Fruit fly (Drosophila melanogaster): ENCODE results near the gene CG43402.

The CG43402 gene

dm6 chr2L:1448188-1448587 lies 5.8 kb downstream of the CG43402 start:
- no peak for TF ChIP-seq CG17801 (GFP tag; optimal IDR thresholded peaks at IDR 0.05; ENCODE audit: partially characterized antibody)

DNA sequence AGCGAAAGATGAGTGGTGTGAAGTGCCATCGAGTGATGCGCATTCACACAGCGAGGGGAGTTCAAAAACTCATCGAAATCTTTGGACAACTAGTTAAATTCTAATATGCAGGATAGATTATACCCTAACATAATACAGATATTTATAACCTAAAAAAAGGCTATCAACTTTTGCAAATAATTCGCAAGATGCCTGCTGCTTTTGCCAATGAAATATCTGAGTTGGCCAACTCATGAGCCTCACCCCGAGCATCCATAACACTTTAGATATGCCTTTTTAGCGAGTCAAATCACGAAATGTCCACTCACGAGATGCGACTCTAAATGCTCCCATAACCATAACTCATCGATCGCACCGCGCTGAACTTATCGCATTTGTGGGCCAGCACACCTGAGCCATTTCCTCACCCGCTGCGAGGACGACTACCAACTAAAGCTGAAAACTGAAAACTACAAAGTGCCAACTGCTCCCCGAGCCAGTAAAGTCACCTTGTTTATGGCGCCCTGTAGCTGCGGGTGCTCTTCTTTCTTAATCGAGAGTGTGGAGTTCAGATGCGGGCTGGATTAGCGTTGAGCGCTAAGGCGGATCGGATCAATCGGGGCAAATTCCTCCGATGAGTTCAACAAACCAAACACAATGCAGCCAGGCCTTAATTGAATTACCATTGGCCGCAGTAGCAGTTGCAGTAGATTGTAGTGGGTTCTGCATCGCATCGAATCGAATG lies 7.5 kb downstream of the CG43402 start:
- no peak for TF ChIP-seq CG17801 (GFP tag; optimal IDR thresholded peaks at IDR 0.05; ENCODE audit: partially characterized antibody)

DNA sequence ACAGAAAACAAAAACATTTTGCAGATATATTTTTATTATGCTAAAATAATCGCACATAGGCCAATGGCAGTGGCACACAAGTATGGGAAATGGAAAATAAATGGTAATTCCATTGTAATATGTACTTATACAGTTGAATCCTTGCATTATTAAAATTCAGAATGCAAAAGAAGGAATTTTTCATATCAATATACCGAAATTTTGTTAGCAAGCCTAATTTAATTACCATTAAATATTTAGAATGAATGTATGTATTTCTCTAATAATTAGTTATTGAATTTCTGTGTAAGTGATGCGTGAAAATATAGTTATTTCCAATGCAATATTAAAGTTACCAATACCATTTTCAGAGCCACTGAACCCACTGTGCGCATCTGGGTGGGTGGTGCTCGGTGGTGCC lies 13.1 kb downstream of the CG43402 start:
- no peak for TF ChIP-seq CG17801 (GFP tag; optimal IDR thresholded peaks at IDR 0.05; ENCODE audit: partially characterized antibody)

dm6 chr2L:1456305-1456704 lies 13.9 kb downstream of the CG43402 start:
- TF ChIP-seq CG17801 (GFP tag; optimal IDR thresholded peaks at IDR 0.05; ENCODE audit: partially characterized antibody): no peak

dm6 chr2L:1456822-1457221 lies 14.4 kb downstream of the CG43402 start:
- no peak for TF ChIP-seq CG17801 (GFP tag; optimal IDR thresholded peaks at IDR 0.05; ENCODE audit: partially characterized antibody)

DNA sequence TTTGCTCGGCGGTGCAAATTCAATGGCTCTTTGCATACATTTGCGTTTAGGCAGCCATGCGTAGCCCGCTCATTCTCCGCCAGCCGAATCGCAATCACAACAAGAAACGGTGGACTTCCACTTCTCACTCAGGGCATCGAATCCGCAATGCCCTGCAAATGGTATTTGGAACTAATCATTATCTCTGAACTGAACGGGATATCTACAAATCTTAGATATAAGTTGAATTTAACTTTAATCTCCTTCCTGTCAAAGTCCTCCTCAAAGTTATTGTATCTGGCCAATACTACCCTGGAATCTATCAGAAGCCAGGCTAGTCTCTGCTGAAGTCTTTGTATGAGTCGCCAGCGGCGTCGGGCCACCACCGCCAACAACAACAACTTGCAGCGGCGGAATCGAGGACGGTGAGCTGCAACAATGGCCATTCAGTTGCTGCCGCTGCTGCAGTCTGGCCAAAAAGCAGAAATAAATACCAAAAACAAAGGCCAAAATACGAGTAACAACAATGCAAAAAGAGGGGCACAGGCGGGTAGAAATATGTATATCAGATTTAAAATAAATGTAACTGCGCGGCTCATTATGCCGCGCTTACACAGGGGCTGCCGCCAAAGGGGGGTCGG lies 16.3 kb downstream of the CG43402 start:
- TF ChIP-seq CG17801 (GFP tag; optimal IDR thresholded peaks at IDR 0.05; ENCODE audit: partially characterized antibody): no peak

DNA sequence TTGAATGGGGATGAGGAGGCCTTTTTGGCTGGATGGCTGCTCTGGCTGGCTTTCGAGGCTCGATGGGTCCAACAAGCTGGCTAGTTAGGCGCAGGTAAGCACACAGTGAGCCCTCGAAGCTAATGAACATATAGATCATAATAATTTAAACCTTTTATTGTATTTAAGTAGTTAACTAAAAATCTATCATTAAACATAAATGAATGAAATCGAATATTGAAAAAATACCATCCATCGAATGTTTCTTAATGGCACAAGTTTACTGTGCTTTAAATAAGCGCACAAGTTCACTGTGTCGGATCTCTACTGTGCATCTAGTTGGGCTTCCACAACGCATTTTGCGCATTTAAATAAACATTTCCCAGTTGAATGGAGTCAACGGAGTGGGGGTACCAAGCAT lies 16.9 kb downstream of the CG43402 start:
- no peak for TF ChIP-seq CG17801 (GFP tag; optimal IDR thresholded peaks at IDR 0.05; ENCODE audit: partially characterized antibody)

- TF ChIP-seq CG17801 (GFP tag; optimal IDR thresholded peaks at IDR 0.05; ENCODE audit: partially characterized antibody): no peak
Observed at dm6 chr2L:1460463-1461219, 18.2 kb downstream of the CG43402 start.

dm6 chr2L:1462136-1462535 lies 19.7 kb downstream of the CG43402 start:
- no peak for TF ChIP-seq CG17801 (GFP tag; optimal IDR thresholded peaks at IDR 0.05; ENCODE audit: partially characterized antibody)

- TF ChIP-seq CG17801 (GFP tag; optimal IDR thresholded peaks at IDR 0.05; ENCODE audit: partially characterized antibody): no peak
Observed at dm6 chr2L:1463362-1463908, 21.0 kb downstream of the CG43402 start.

dm6 chr2L:1470009-1470408 lies 27.6 kb downstream of the CG43402 start:
- no peak for TF ChIP-seq CG17801 (GFP tag; optimal IDR thresholded peaks at IDR 0.05; ENCODE audit: partially characterized antibody)

- no peak for TF ChIP-seq CG17801 (GFP tag; optimal IDR thresholded peaks at IDR 0.05; ENCODE audit: partially characterized antibody)
Observed at dm6 chr2L:1470772-1471171, 28.3 kb downstream of the CG43402 start.

DNA sequence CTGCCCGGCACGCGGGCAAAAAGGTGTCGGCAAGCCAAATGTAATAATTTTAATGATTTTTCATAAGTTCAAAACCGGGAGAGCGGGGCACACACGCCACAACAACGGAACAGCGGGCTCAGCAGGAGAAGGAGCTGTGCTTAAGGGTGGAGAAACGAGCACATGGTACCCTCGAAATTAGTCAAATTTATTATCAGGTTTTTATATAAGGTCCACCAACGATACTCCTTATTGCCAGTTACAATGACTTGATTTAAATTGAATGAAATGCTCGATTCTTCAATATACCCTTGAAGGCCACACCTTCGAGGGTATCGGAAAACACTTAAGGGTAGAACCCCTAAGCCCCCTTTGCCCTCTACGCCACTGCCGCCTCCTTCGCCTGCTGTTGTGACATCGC lies 31.0 kb downstream of the CG43402 start:
- TF ChIP-seq CG17801 (GFP tag; optimal IDR thresholded peaks at IDR 0.05; ENCODE audit: partially characterized antibody): no peak

dm6 chr2L:1476872-1477503 lies 34.6 kb downstream of the CG43402 start:
- no peak for TF ChIP-seq CG17801 (GFP tag; optimal IDR thresholded peaks at IDR 0.05; ENCODE audit: partially characterized antibody)

dm6 chr2L:1478488-1478887 lies 36.1 kb downstream of the CG43402 start:
- TF ChIP-seq CG17801 (GFP tag; optimal IDR thresholded peaks at IDR 0.05; ENCODE audit: partially characterized antibody): no peak
